Worm (Caenorhabditis elegans) whole organism, L3 larva: Measurements from ENCODE around the gene Y51A2A.5.

Experiments used
- ceh-16 ChIP-seq: sonication (generic microtip); optimal IDR thresholded peaks from 2 replicates; lab custom pipeline; 2017; ENCODE audit warnings: missing biosample characterization, missing genetic modification characterization
- ceh-28 ChIP-seq: fragments of 150-350 bp; optimal IDR thresholded peaks from 2 replicates; lab custom pipeline; 2014; ENCODE audit warnings: missing biosample characterization, missing genetic modification reagents, missing genetic modification characterization
- nhr-11 ChIP-seq: fragments of 150-350 bp; optimal IDR thresholded peaks from 2 replicates; lab custom pipeline; 2014; ENCODE audit warnings: missing biosample characterization, missing genetic modification characterization
- nhr-12 ChIP-seq: fragments of 150-350 bp; optimal IDR thresholded peaks from 2 replicates; lab custom pipeline; 2014; ENCODE audit warnings: missing biosample characterization, missing genetic modification characterization
- nhr-23 ChIP-seq: fragments of 150-350 bp; optimal IDR thresholded peaks from 2 replicates; lab custom pipeline; 2014; ENCODE audit warnings: missing biosample characterization, missing genetic modification reagents, missing genetic modification characterization
- nhr-76 ChIP-seq: fragments of 150-350 bp; sonication (generic microtip); optimal IDR thresholded peaks from 5 replicates; lab custom pipeline; 2014; ENCODE audit warnings: missing biosample characterization, missing genetic modification characterization
- unc-62 ChIP-seq: fragments of 150-350 bp; sonication (generic microtip); optimal IDR thresholded peaks from 4 replicates; lab custom pipeline; 2014; ENCODE audit warnings: missing biosample characterization, missing genetic modification reagents, missing genetic modification characterization
- ztf-11 ChIP-seq: fragments of 150-350 bp; optimal IDR thresholded peaks from 2 replicates; lab custom pipeline; 2014; ENCODE audit warnings: missing biosample characterization, missing genetic modification characterization
- ztf-4 ChIP-seq: fragments of 150-350 bp; optimal IDR thresholded peaks from 2 replicates; lab custom pipeline; 2014; ENCODE audit warnings: missing biosample characterization, missing genetic modification characterization

DNA sequence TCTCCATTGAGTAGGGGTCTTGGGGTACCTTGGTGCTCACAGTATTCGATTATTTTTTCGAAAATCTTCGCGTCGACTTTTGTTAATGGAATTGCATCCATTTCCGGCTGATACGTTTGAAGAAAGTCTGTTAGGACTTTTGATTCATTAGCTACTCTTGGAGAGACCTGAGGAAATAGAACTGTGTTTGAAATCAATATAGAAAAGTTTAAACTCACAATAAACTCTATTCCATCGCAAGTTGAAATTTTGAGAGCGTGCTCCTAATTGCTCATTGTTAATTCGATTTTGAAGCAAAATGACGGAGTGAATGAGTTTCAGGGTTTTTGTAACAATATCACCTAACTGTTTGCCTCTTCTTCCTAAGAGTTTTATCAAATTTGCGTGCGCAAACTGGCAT lies 28.7 kb upstream of the Y51A2A.5 start, which contains the start of gene skr-6:
- TF ChIP-seq unc-62 (no peak), ztf-4 (tag; lab: Kevin White, UChicago) (no peak), nhr-11 (tag; lab: Kevin White, UChicago) (no peak), nhr-76 (tag; lab: Kevin White, UChicago) (no peak), ztf-11 (tag; lab: Kevin White, UChicago) (no peak), ceh-16 (tag; lab: Kevin White, UChicago) (no peak), nhr-23 (tag; lab: Kevin White, UChicago) (no peak), nhr-12 (tag; lab: Kevin White, UChicago) (no peak), ceh-28 (no peak)
